Fruit fly (Drosophila melanogaster) whole organism, prepupa: ENCODE results near the gene TP53INP.

Experiments used
- CG11294 ChIP-seq: fragments of 200-800 bp; sonication (Bioruptor generic); IDR thresholded peaks from 2 replicates; pipeline ENCODE4 v1.3.6; 2022; ENCODE audit warnings: missing biosample characterization, missing genetic modification characterization
- CG11902 ChIP-seq: fragments of 200-800 bp; sonication (Bioruptor generic); optimal IDR thresholded peaks from 3 replicates; lab custom pipeline; 2016; ENCODE audit warnings: missing biosample characterization, missing genetic modification characterization
- CG34406 ChIP-seq: fragments of 200-800 bp; sonication (Bioruptor generic); optimal IDR thresholded peaks from 3 replicates; lab custom pipeline; 2016; ENCODE audit warnings: missing biosample characterization, missing genetic modification characterization
- CG6854 ChIP-seq: fragments of 200-800 bp; sonication (Bioruptor generic); optimal IDR thresholded peaks from 2 replicates; lab custom pipeline; 2017; ENCODE audit warnings: missing biosample characterization, mild to moderate bottlenecking, missing genetic modification characterization
- CG7368 ChIP-seq: fragments of 200-800 bp; sonication (Bioruptor generic); optimal IDR thresholded peaks from 3 replicates; lab custom pipeline; 2016; ENCODE audit warnings: missing biosample characterization, missing genetic modification characterization
- Met ChIP-seq: fragments of 200-800 bp; sonication (Bioruptor generic); optimal IDR thresholded peaks from 3 replicates; lab custom pipeline; 2016; ENCODE audit warnings: missing biosample characterization, missing genetic modification characterization
- OdsH ChIP-seq: fragments of 200-800 bp; sonication (Bioruptor generic); optimal IDR thresholded peaks from 3 replicates; lab custom pipeline; 2016; ENCODE audit warnings: missing biosample characterization, missing genetic modification characterization
- fd59A ChIP-seq: fragments of 200-800 bp; sonication (Bioruptor generic); optimal IDR thresholded peaks from 2 replicates; lab custom pipeline; 2017; ENCODE audit warnings: missing biosample characterization, mild to moderate bottlenecking, missing genetic modification characterization, missing genetic modification reagents

dm6 chr3L:4360376-4360703 is 46.4 kb upstream of the TP53INP start:
- TF ChIP-seq CG34406 (GFP tag; lab: Kevin White, UChicago) = no peak
- no peak for TF ChIP-seq fd59A
- TF ChIP-seq OdsH (GFP tag; lab: Kevin White, UChicago) = no peak
- no peak for TF ChIP-seq Met (GFP tag; lab: Kevin White, UChicago)
- TF ChIP-seq CG6854 (GFP tag; lab: Kevin White, UChicago) = peak; percentile 12
- no peak for TF ChIP-seq CG11294 (GFP tag; lab: Robert Waterston, UW)
- no peak for TF ChIP-seq CG11902 (GFP tag; lab: Kevin White, UChicago)
- TF ChIP-seq CG7368 (GFP tag; lab: Kevin White, UChicago) = no peak
